Fruit fly (Drosophila melanogaster) whole organism, embryonic: ENCODE data around the gene syd.

Experiments used
- Aef1 ChIP-seq: fragments of 200-800 bp; sonication (Bioruptor generic); IDR thresholded peaks from 3 replicates; pipeline ENCODE4 v1.3.6; 2022; ENCODE audit warnings: missing biosample characterization, missing genetic modification characterization
- BtbVII ChIP-seq: fragments of 200-800 bp; sonication (Bioruptor generic); optimal IDR thresholded peaks from 3 replicates; lab custom pipeline; 2017; ENCODE audit warnings: missing biosample characterization, mild to moderate bottlenecking, missing genetic modification characterization
- Bteb2 ChIP-seq: fragments of 200-800 bp; sonication (Bioruptor generic); optimal IDR thresholded peaks from 2 replicates; lab custom pipeline; 2016; ENCODE audit warnings: missing biosample characterization, missing genetic modification characterization
- C15 ChIP-seq: fragments of 200-800 bp; sonication (Bioruptor generic); IDR thresholded peaks from 3 replicates; pipeline ENCODE4 v1.3.6; 2022; ENCODE audit warnings: missing biosample characterization, missing genetic modification characterization
- CG10321 ChIP-seq: fragments of 200-800 bp; sonication (Bioruptor generic); IDR thresholded peaks from 2 replicates; pipeline ENCODE4 v1.3.6; 2022; ENCODE audit warnings: missing biosample characterization, missing genetic modification characterization
- CG10462 ChIP-seq: fragments of 200-800 bp; sonication (Bioruptor generic); optimal IDR thresholded peaks from 2 replicates; lab custom pipeline; 2016; ENCODE audit warnings: missing biosample characterization, missing genetic modification characterization
- CG11093 ChIP-seq: fragments of 200-800 bp; sonication (Bioruptor generic); IDR thresholded peaks from 3 replicates; pipeline ENCODE4 v1.3.6; 2022; ENCODE audit warnings: missing biosample characterization, missing genetic modification characterization
- CG12769 ChIP-seq: fragments of 200-800 bp; sonication (Bioruptor generic); optimal IDR thresholded peaks from 2 replicates; lab custom pipeline; 2019; ENCODE audit warnings: missing biosample characterization, mild to moderate bottlenecking, missing genetic modification characterization, moderate library complexity
- CG14014 ChIP-seq: fragments of 200-800 bp; sonication (Bioruptor generic); IDR thresholded peaks from 2 replicates; pipeline ENCODE4 v1.3.6; 2022; ENCODE audit warnings: missing biosample characterization, missing genetic modification characterization
- CG15269 ChIP-seq: fragments of 200-800 bp; sonication (Bioruptor generic); optimal IDR thresholded peaks from 2 replicates; lab custom pipeline; 2018; ENCODE audit warnings: missing biosample characterization, mild to moderate bottlenecking, missing genetic modification characterization, moderate library complexity
- CG15696 ChIP-seq: fragments of 200-800 bp; sonication (Bioruptor generic); optimal IDR thresholded peaks from 2 replicates; lab custom pipeline; 2019; ENCODE audit warnings: missing biosample characterization, mild to moderate bottlenecking, missing genetic modification characterization, moderate library complexity
- CG16815 ChIP-seq: fragments of 200-800 bp; sonication (Bioruptor generic); optimal IDR thresholded peaks from 3 replicates; lab custom pipeline; 2017; ENCODE audit warnings: missing biosample characterization, mild to moderate bottlenecking, missing genetic modification characterization
- CG17186 ChIP-seq: fragments of 200-800 bp; sonication (Bioruptor generic); optimal IDR thresholded peaks from 3 replicates; lab custom pipeline; 2017; ENCODE audit warnings: missing biosample characterization, missing genetic modification reagents, missing genetic modification characterization
- CG17359 ChIP-seq: fragments of 200-800 bp; sonication (Bioruptor generic); optimal IDR thresholded peaks from 3 replicates; lab custom pipeline; 2018; ENCODE audit warnings: missing biosample characterization, mild to moderate bottlenecking, missing genetic modification characterization, moderate library complexity
- CG17568 ChIP-seq: fragments of 200-800 bp; sonication (Bioruptor generic); optimal IDR thresholded peaks from 2 replicates; lab custom pipeline; 2018; ENCODE audit warnings: missing biosample characterization, mild to moderate bottlenecking, missing genetic modification characterization, moderate library complexity
- CG18619 ChIP-seq: fragments of 200-800 bp; sonication (Bioruptor generic); optimal IDR thresholded peaks from 3 replicates; lab custom pipeline; 2017; ENCODE audit warnings: missing biosample characterization, mild to moderate bottlenecking, missing genetic modification characterization
- CG2202 ChIP-seq: fragments of 200-800 bp; sonication (Bioruptor generic); optimal IDR thresholded peaks from 2 replicates; lab custom pipeline; 2018; ENCODE audit warnings: missing biosample characterization, mild to moderate bottlenecking, missing genetic modification characterization
- CG3065 ChIP-seq: fragments of 200-800 bp; sonication (Bioruptor generic); optimal IDR thresholded peaks from 2 replicates; lab custom pipeline; 2016; ENCODE audit warnings: missing biosample characterization, missing genetic modification characterization
- CG4328 ChIP-seq: fragments of 200-800 bp; sonication (Bioruptor generic); optimal IDR thresholded peaks from 3 replicates; lab custom pipeline; 2017; ENCODE audit warnings: missing biosample characterization, missing genetic modification reagents, missing genetic modification characterization
- CG5953 ChIP-seq: fragments of 200-800 bp; sonication (Bioruptor generic); IDR thresholded peaks from 2 replicates; pipeline ENCODE4 v1.3.6; 2022; ENCODE audit warnings: missing biosample characterization, missing genetic modification characterization
- CG6683 ChIP-seq: fragments of 200-800 bp; sonication (Bioruptor generic); optimal IDR thresholded peaks from 2 replicates; lab custom pipeline; 2017; ENCODE audit warnings: missing biosample characterization, mild to moderate bottlenecking, missing genetic modification characterization, missing genetic modification reagents
- CG6854 ChIP-seq: fragments of 200-800 bp; sonication (Bioruptor generic); optimal IDR thresholded peaks from 3 replicates; lab custom pipeline; 2017; ENCODE audit warnings: missing biosample characterization, mild to moderate bottlenecking, missing genetic modification characterization
- CG7372 ChIP-seq: fragments of 200-800 bp; sonication (Bioruptor generic); IDR thresholded peaks from 2 replicates; pipeline ENCODE4 v1.3.6; 2022; ENCODE audit warnings: missing biosample characterization, missing genetic modification characterization
- CG9609 ChIP-seq: fragments of 200-800 bp; sonication (Bioruptor generic); optimal IDR thresholded peaks from 3 replicates; lab custom pipeline; 2016; ENCODE audit warnings: missing biosample characterization, missing genetic modification characterization
- Camta ChIP-seq: fragments of 200-800 bp; sonication (Bioruptor generic); optimal IDR thresholded peaks from 2 replicates; lab custom pipeline; 2016; ENCODE audit warnings: missing biosample characterization, missing genetic modification characterization
- CoRest ChIP-seq: fragments of 200-800 bp; sonication (Bioruptor generic); optimal IDR thresholded peaks from 3 replicates; lab custom pipeline; 2018; ENCODE audit warnings: missing biosample characterization, mild to moderate bottlenecking, missing genetic modification characterization, moderate library complexity
- D ChIP-seq, 2 experiments: fragments of 200-800 bp in 1 of 2; fragments of >200 bp in 1 of 2; sonication (Bioruptor generic) in 1 of 2; optimal IDR thresholded peaks; 2 replicates in 1 of 2; 3 replicates in 1 of 2; lab custom pipeline; 2017; ENCODE audit warnings: mild to moderate bottlenecking in 1 of 2, missing biosample characterization in 1 of 2, missing genetic modification characterization in 1 of 2, missing genetic modification reagents in 1 of 2
- Dip3 ChIP-seq: fragments of 200-800 bp; sonication (Bioruptor generic); optimal IDR thresholded peaks from 3 replicates; lab custom pipeline; 2016; ENCODE audit warnings: missing biosample characterization, missing genetic modification characterization
- Dll ChIP-seq: fragments of 200-800 bp; sonication (Bioruptor generic); IDR thresholded peaks from 4 replicates; pipeline ENCODE4 v1.3.6; 2022; ENCODE audit warnings: missing biosample characterization, missing genetic modification characterization; ENCODE audit not compliant: partially characterized antibody
- Fer1 ChIP-seq: fragments of 200-800 bp; sonication (Bioruptor generic); optimal IDR thresholded peaks from 2 replicates; lab custom pipeline; 2017; ENCODE audit warnings: missing biosample characterization, mild to moderate bottlenecking, missing genetic modification characterization
- MTF-1 ChIP-seq: fragments of 200-800 bp; sonication (Bioruptor generic); optimal IDR thresholded peaks from 2 replicates; lab custom pipeline; 2018; ENCODE audit warnings: missing biosample characterization, mild to moderate bottlenecking, missing genetic modification characterization, borderline replicate concordance
- Med ChIP-seq: fragments of 200-800 bp; sonication (Bioruptor generic); peaks from one replicate; lab custom pipeline; 2016; ENCODE audit warnings: missing biosample characterization, missing genetic modification characterization, mild to moderate bottlenecking, inconsistent platforms, moderate library complexity
- Myb ChIP-seq: fragments of 200-800 bp; sonication (Bioruptor generic); optimal IDR thresholded peaks from 2 replicates; lab custom pipeline; 2016; ENCODE audit warnings: missing biosample characterization, missing genetic modification characterization
- Rfx ChIP-seq: fragments of 200-800 bp; sonication (Bioruptor generic); IDR thresholded peaks from 2 replicates; pipeline ENCODE4 v1.3.6; 2022; ENCODE audit warnings: missing biosample characterization, missing genetic modification characterization
- Sry-δ ChIP-seq: fragments of 200-800 bp; sonication (Bioruptor generic); optimal IDR thresholded peaks from 2 replicates; lab custom pipeline; 2016; ENCODE audit warnings: missing biosample characterization, missing genetic modification characterization
- aop ChIP-seq: fragments of 200-800 bp; sonication (Bioruptor generic); IDR thresholded peaks from 2 replicates; pipeline ENCODE4 v1.3.6; 2022; ENCODE audit warnings: missing biosample characterization, missing genetic modification characterization
- ash1 ChIP-seq: fragments of 200-800 bp; sonication (Bioruptor generic); optimal IDR thresholded peaks from 2 replicates; lab custom pipeline; 2018; ENCODE audit warnings: missing biosample characterization, mild to moderate bottlenecking, missing genetic modification characterization
- br ChIP-seq: fragments of >200 bp; optimal IDR thresholded peaks from 2 replicates; lab custom pipeline; 2017
- cato ChIP-seq: fragments of 200-800 bp; sonication (Bioruptor generic); optimal IDR thresholded peaks from 2 replicates; lab custom pipeline; 2016; ENCODE audit warnings: missing biosample characterization, missing genetic modification characterization, borderline replicate concordance
- chm ChIP-seq: fragments of 200-800 bp; sonication (Bioruptor generic); IDR thresholded peaks from 2 replicates; pipeline ENCODE4 v1.3.6; 2022; ENCODE audit warnings: missing biosample characterization, missing genetic modification characterization
- crc ChIP-seq: fragments of 200-800 bp; sonication (Bioruptor generic); optimal IDR thresholded peaks from 2 replicates; lab custom pipeline; 2016; ENCODE audit warnings: missing biosample characterization, missing genetic modification characterization
- fd96Cb ChIP-seq: fragments of 200-800 bp; sonication (Bioruptor generic); optimal IDR thresholded peaks from 2 replicates; lab custom pipeline; 2018; ENCODE audit warnings: missing biosample characterization, mild to moderate bottlenecking, missing genetic modification characterization, moderate library complexity
- fu2 ChIP-seq: fragments of 200-800 bp; sonication (Bioruptor generic); optimal IDR thresholded peaks from 2 replicates; lab custom pipeline; 2016; ENCODE audit warnings: missing biosample characterization, missing genetic modification characterization
- gem ChIP-seq: fragments of 200-800 bp; sonication (Bioruptor generic); optimal IDR thresholded peaks from 2 replicates; lab custom pipeline; 2019; ENCODE audit warnings: missing biosample characterization, mild to moderate bottlenecking, missing genetic modification characterization, moderate library complexity
- jumu ChIP-seq: fragments of 200-800 bp; sonication (Bioruptor generic); optimal IDR thresholded peaks from 3 replicates; lab custom pipeline; 2016; ENCODE audit warnings: missing biosample characterization, missing genetic modification characterization
- lilli ChIP-seq: fragments of 200-800 bp; sonication (Bioruptor generic); optimal IDR thresholded peaks from 3 replicates; lab custom pipeline; 2016; ENCODE audit warnings: missing biosample characterization, missing genetic modification characterization
- p53 ChIP-seq: fragments of 200-800 bp; sonication (Bioruptor generic); optimal IDR thresholded peaks from 2 replicates; lab custom pipeline; 2016; ENCODE audit warnings: missing biosample characterization, missing genetic modification characterization
- sens ChIP-seq: fragments of 200-800 bp; sonication (Bioruptor generic); peaks from one replicate; lab custom pipeline; 2016; ENCODE audit warnings: missing biosample characterization, missing genetic modification characterization
- stc ChIP-seq: fragments of 200-800 bp; sonication (Bioruptor generic); IDR thresholded peaks from 2 replicates; pipeline ENCODE4 v1.3.6; 2022; ENCODE audit warnings: missing biosample characterization, missing genetic modification characterization
- sug ChIP-seq: fragments of 200-800 bp; optimal IDR thresholded peaks from 2 replicates; lab custom pipeline; 2019; ENCODE audit warnings: missing biosample characterization, mild to moderate bottlenecking, missing genetic modification characterization, moderate library complexity

The syd gene

DNA sequence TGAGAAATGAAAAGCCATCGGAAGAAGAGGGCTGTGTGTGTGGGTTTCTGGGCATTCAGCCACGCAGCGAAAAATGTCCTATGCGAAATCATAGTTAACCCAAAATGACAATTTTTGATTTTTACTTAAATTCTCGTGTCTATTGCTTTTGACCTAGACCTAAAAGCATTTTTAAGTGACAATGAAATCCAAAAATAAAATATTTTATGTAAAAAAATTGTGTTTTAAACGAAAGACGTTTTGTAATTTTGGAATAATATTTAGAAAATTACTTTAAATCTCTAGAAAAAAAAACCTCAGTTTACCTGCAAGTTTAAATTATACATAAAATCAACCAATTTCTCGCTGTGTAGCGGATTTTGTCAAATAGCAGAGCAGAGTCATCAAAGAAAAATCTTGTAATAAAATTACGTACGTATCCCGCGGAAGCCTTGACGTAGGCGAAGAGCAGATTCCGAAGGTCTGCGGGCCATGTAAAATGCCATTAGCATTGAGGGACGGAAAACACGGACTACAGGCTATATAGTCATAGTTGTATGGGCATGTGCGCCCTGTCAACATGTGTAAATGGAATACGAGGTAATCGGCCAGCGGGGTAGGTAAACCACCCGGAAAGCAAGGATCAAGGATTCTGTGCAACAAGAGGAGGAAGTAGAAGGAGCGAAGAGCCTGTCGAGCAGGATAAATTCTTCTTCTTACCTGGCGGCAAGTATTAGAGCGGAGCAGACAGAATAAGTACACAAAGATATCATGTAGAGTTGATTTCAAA, 26.0 kb downstream of the syd start (continued):
- TF ChIP-seq BtbVII (GFP tag; lab: Kevin White, UChicago) (peak; percentile 30), cato (GFP tag; lab: Kevin White, UChicago) (no peak), CG4328 (GFP tag; lab: Kevin White, UChicago) (peak; percentile 14), Camta (no peak), CG10321 (GFP tag; lab: Robert Waterston, UW) (no peak), CG17359 (no peak), CG11093 (no peak), CG14014 (GFP tag; lab: Robert Waterston, UW) (no peak), chm (GFP tag; lab: Robert Waterston, UW) (no peak), CG9609 (no peak), Dip3 (GFP tag; lab: Kevin White, UChicago) (no peak), p53 (GFP tag; lab: Kevin White, UChicago) (no peak), CoRest (tag; lab: Kevin White, UChicago) (peak; percentile 32), lilli (peak; percentile 32), Myb (GFP tag; lab: Kevin White, UChicago) (no peak), sug (no peak), CG10462 (GFP tag; lab: Kevin White, UChicago) (no peak), CG3065 (GFP tag; lab: Kevin White, UChicago) (no peak), Fer1 (GFP tag; lab: Kevin White, UChicago) (no peak), Sry-δ (GFP tag; lab: Kevin White, UChicago) (no peak), crc (GFP tag; lab: Kevin White, UChicago) (no peak), sens (GFP tag; lab: Kevin White, UChicago) (peak; percentile 64), stc (GFP tag; lab: Robert Waterston, UW) (no peak), CG7372 (GFP tag; lab: Robert Waterston, UW) (no peak), Med (GFP tag; lab: Kevin White, UChicago) (peak; percentile 73), CG17568 (GFP tag; lab: Kevin White, UChicago) (no peak), Dll (GFP tag; lab: Robert Waterston, UW) (no peak), jumu (GFP tag; lab: Kevin White, UChicago) (no peak), D (optimal IDR thresholded peaks at IDR 0.05; lab: Kevin White, UChicago) (no peak), D (GFP tag; optimal IDR thresholded peaks at IDR 0.05; lab: Kevin White, UChicago) (no peak), aop (GFP tag; lab: Robert Waterston, UW) (no peak), CG17186 (GFP tag; lab: Kevin White, UChicago) (no peak), gem (tag; lab: Kevin White, UChicago) (peak; percentile 61), fu2 (no peak), Rfx (GFP tag; lab: Robert Waterston, UW) (peak; percentile 58), C15 (GFP tag; lab: Robert Waterston, UW) (0 out of 3 replicates have a peak, but pooled peaks have one; percentile 15), CG12769 (tag; lab: Kevin White, UChicago) (no peak), CG15269 (tag; lab: Kevin White, UChicago) (peak; percentile 49), CG2202 (no peak), CG15696 (tag; lab: Kevin White, UChicago) (no peak), CG18619 (peak; percentile 26), CG6683 (no peak), ash1 (GFP tag; lab: Kevin White, UChicago) (no peak), br (lab: Kevin White, UChicago) (no peak), Bteb2 (GFP tag; lab: Kevin White, UChicago) (no peak), CG6854 (GFP tag; lab: Kevin White, UChicago) (no peak), CG5953 (GFP tag; lab: Robert Waterston, UW) (no peak), Aef1 (GFP tag; lab: Robert Waterston, UW) (no peak), CG16815 (no peak), MTF-1 (no peak), fd96Cb (no peak)
